Fruit fly (Drosophila melanogaster) whole organism, embryonic: ENCODE results near the gene alphaTub84D.
A peak's percentile ranks its signal among the peaks of the same experiment; 100 is the strongest.

Experiments
- CG10147 ChIP-seq: fragments of 200-800 bp; sonication (Bioruptor generic); optimal IDR thresholded peaks from 2 replicates; lab custom pipeline; 2019; ENCODE audit warnings: missing biosample characterization, mild to moderate bottlenecking, missing genetic modification characterization, moderate library complexity
- CG10565 ChIP-seq: fragments of 200-800 bp; sonication (Bioruptor generic); optimal IDR thresholded peaks from 3 replicates; lab custom pipeline; 2016; ENCODE audit warnings: missing biosample characterization, mild to moderate bottlenecking, missing genetic modification characterization
- CG11560 ChIP-seq: fragments of 200-800 bp; sonication (Bioruptor generic); IDR thresholded peaks from 3 replicates; pipeline ENCODE4 v1.3.6; 2022; ENCODE audit warnings: missing biosample characterization, missing genetic modification characterization
- CG15601 ChIP-seq: fragments of 200-800 bp; sonication (Bioruptor generic); optimal IDR thresholded peaks from 3 replicates; lab custom pipeline; 2019; ENCODE audit warnings: missing biosample characterization, mild to moderate bottlenecking, missing genetic modification characterization, moderate library complexity
- CG1832 ChIP-seq: fragments of 200-800 bp; sonication (Bioruptor generic); optimal IDR thresholded peaks from 2 replicates; lab custom pipeline; 2017; ENCODE audit warnings: missing biosample characterization, mild to moderate bottlenecking, missing genetic modification characterization, inconsistent platforms
- CG2116 ChIP-seq: fragments of 200-800 bp; sonication (Bioruptor generic); optimal IDR thresholded peaks from 3 replicates; lab custom pipeline; 2018; ENCODE audit warnings: missing biosample characterization, mild to moderate bottlenecking, missing genetic modification characterization
- CG2129 ChIP-seq: fragments of 200-800 bp; sonication (Bioruptor generic); IDR thresholded peaks from 2 replicates; pipeline ENCODE4 v1.3.6; 2022; ENCODE audit warnings: missing biosample characterization, missing genetic modification characterization; ENCODE audit not compliant: partially characterized antibody
- CG3407 ChIP-seq: fragments of 200-800 bp; sonication (Bioruptor generic); optimal IDR thresholded peaks from 2 replicates; lab custom pipeline; 2018; ENCODE audit warnings: missing biosample characterization, mild to moderate bottlenecking, missing genetic modification characterization
- CG34422 ChIP-seq: fragments of 200-800 bp; sonication (Bioruptor generic); IDR thresholded peaks from 3 replicates; pipeline ENCODE4 v1.3.6; 2022; ENCODE audit warnings: missing biosample characterization, missing genetic modification characterization
- CG4360 ChIP-seq: fragments of 200-800 bp; sonication (Bioruptor generic); IDR thresholded peaks from 2 replicates; pipeline ENCODE4 v1.3.6; 2022; ENCODE audit warnings: missing biosample characterization, missing genetic modification characterization
- CG43689 ChIP-seq: fragments of 200-800 bp; sonication (Bioruptor generic); IDR thresholded peaks from 2 replicates; pipeline ENCODE4 v1.3.6; 2022; ENCODE audit warnings: missing biosample characterization, missing genetic modification characterization
- CG5245 ChIP-seq: fragments of 200-800 bp; sonication (Bioruptor generic); optimal IDR thresholded peaks from 3 replicates; lab custom pipeline; 2016; ENCODE audit warnings: missing biosample characterization, missing genetic modification characterization
- CG6254 ChIP-seq: fragments of 200-800 bp; sonication (Bioruptor generic); optimal IDR thresholded peaks from 3 replicates; lab custom pipeline; 2017; ENCODE audit warnings: mild to moderate bottlenecking, missing biosample characterization, missing genetic modification reagents, missing genetic modification characterization
- CG6683 ChIP-seq: fragments of 200-800 bp; sonication (Bioruptor generic); optimal IDR thresholded peaks from 2 replicates; lab custom pipeline; 2017; ENCODE audit warnings: missing biosample characterization, mild to moderate bottlenecking, missing genetic modification characterization, missing genetic modification reagents
- CG6765 ChIP-seq: fragments of 200-800 bp; sonication (Bioruptor generic); optimal IDR thresholded peaks from 3 replicates; lab custom pipeline; 2017; ENCODE audit warnings: missing biosample characterization, mild to moderate bottlenecking, missing genetic modification characterization
- CG8924 ChIP-seq: fragments of 200-800 bp; optimal IDR thresholded peaks from 3 replicates; lab custom pipeline; 2019; ENCODE audit warnings: missing biosample characterization, mild to moderate bottlenecking, missing genetic modification characterization, moderate library complexity
- CG9215 ChIP-seq: fragments of 200-800 bp; sonication (Bioruptor generic); IDR thresholded peaks from 2 replicates; pipeline ENCODE4 v1.3.6; 2022; ENCODE audit warnings: missing biosample characterization, missing genetic modification characterization
- Camta ChIP-seq: fragments of 200-800 bp; sonication (Bioruptor generic); optimal IDR thresholded peaks from 2 replicates; lab custom pipeline; 2016; ENCODE audit warnings: missing biosample characterization, missing genetic modification characterization
- CrebB ChIP-seq: fragments of 200-800 bp; sonication (Bioruptor generic); optimal IDR thresholded peaks from 3 replicates; lab custom pipeline; 2018; ENCODE audit warnings: missing biosample characterization, mild to moderate bottlenecking, missing genetic modification characterization
- D19A ChIP-seq: fragments of 200-800 bp; optimal IDR thresholded peaks from 3 replicates; lab custom pipeline; 2019; ENCODE audit warnings: missing biosample characterization, mild to moderate bottlenecking, missing genetic modification characterization, moderate library complexity
- D19B ChIP-seq: fragments of 200-800 bp; sonication (Bioruptor generic); optimal IDR thresholded peaks from 2 replicates; lab custom pipeline; 2017; ENCODE audit warnings: missing biosample characterization, mild to moderate bottlenecking, missing genetic modification characterization
- Dbx ChIP-seq: fragments of 200-800 bp; sonication (Bioruptor generic); IDR thresholded peaks from 3 replicates; pipeline ENCODE4 v1.3.6; 2022; ENCODE audit warnings: missing biosample characterization, missing genetic modification characterization
- Fer1 ChIP-seq: fragments of 200-800 bp; sonication (Bioruptor generic); optimal IDR thresholded peaks from 2 replicates; lab custom pipeline; 2017; ENCODE audit warnings: missing biosample characterization, mild to moderate bottlenecking, missing genetic modification characterization
- HLH3B ChIP-seq: fragments of 200-800 bp; sonication (Bioruptor generic); IDR thresholded peaks from 2 replicates; pipeline ENCODE4 v1.3.6; 2022; ENCODE audit warnings: missing biosample characterization, missing genetic modification characterization
- HLH54F ChIP-seq: fragments of 200-800 bp; sonication (Bioruptor generic); optimal IDR thresholded peaks from 3 replicates; lab custom pipeline; 2016; ENCODE audit warnings: missing biosample characterization, missing genetic modification characterization
- HmgZ ChIP-seq: fragments of 200-800 bp; sonication (Bioruptor generic); optimal IDR thresholded peaks from 2 replicates; lab custom pipeline; 2018; ENCODE audit warnings: missing biosample characterization, mild to moderate bottlenecking, missing genetic modification characterization
- Mes4 ChIP-seq: fragments of 200-800 bp; sonication (Bioruptor generic); optimal IDR thresholded peaks from 2 replicates; lab custom pipeline; 2016; ENCODE audit warnings: missing biosample characterization, missing genetic modification characterization
- Oaz ChIP-seq: fragments of 200-800 bp; sonication (Bioruptor generic); IDR thresholded peaks from 2 replicates; pipeline ENCODE4 v1.3.6; 2022; ENCODE audit warnings: missing biosample characterization, missing genetic modification characterization
- Opbp ChIP-seq: fragments of 200-800 bp; sonication (Bioruptor generic); IDR thresholded peaks from 3 replicates; pipeline ENCODE4 v1.3.6; 2022; ENCODE audit warnings: missing biosample characterization, missing genetic modification characterization; ENCODE audit not compliant: partially characterized antibody
- Poxn ChIP-seq: fragments of 200-800 bp; sonication (Bioruptor generic); IDR thresholded peaks from 2 replicates; pipeline ENCODE4 v1.3.6; 2022; ENCODE audit warnings: missing biosample characterization, missing genetic modification characterization
- Scr ChIP-seq: fragments of 200-800 bp; sonication (Bioruptor generic); IDR thresholded peaks from 2 replicates; pipeline ENCODE4 v1.3.6; 2022; ENCODE audit warnings: missing biosample characterization, missing genetic modification characterization; ENCODE audit not compliant: partially characterized antibody
- Usf ChIP-seq: fragments of 200-800 bp; sonication (Bioruptor generic); optimal IDR thresholded peaks from 2 replicates; lab custom pipeline; 2017; ENCODE audit warnings: missing genotype, missing biosample characterization, missing genetic modification characterization
- YL-1 ChIP-seq: fragments of 200-800 bp; sonication (Bioruptor generic); optimal IDR thresholded peaks from 3 replicates; lab custom pipeline; 2017; ENCODE audit warnings: missing biosample characterization, mild to moderate bottlenecking, missing genetic modification characterization
- amos ChIP-seq: fragments of 200-800 bp; sonication (Bioruptor generic); IDR thresholded peaks from 2 replicates; pipeline ENCODE4 v1.3.6; 2022; ENCODE audit warnings: missing biosample characterization, missing genetic modification characterization; ENCODE audit not compliant: partially characterized antibody
- ase ChIP-seq: fragments of 200-800 bp; sonication (Bioruptor generic); IDR thresholded peaks from 3 replicates; pipeline ENCODE4 v1.3.6; 2022; ENCODE audit warnings: missing biosample characterization, missing genetic modification characterization
- chinmo ChIP-seq: fragments of 200-800 bp; sonication (Bioruptor generic); IDR thresholded peaks from 4 replicates; pipeline ENCODE4 v1.3.6; 2022; ENCODE audit warnings: missing biosample characterization, missing genetic modification characterization; ENCODE audit not compliant: partially characterized antibody
- dysf ChIP-seq: fragments of 200-800 bp; sonication (Bioruptor generic); IDR thresholded peaks from 3 replicates; pipeline ENCODE4 v1.3.6; 2022; ENCODE audit warnings: missing biosample characterization, missing genetic modification characterization
- exex ChIP-seq: fragments of 200-800 bp; sonication (Bioruptor generic); optimal IDR thresholded peaks from 4 replicates; lab custom pipeline; 2018; ENCODE audit warnings: missing biosample characterization, mild to moderate bottlenecking, missing genetic modification characterization, moderate library complexity
- fd102C ChIP-seq: fragments of 200-800 bp; sonication (Bioruptor generic); optimal IDR thresholded peaks from 2 replicates; lab custom pipeline; 2018; ENCODE audit warnings: missing biosample characterization, mild to moderate bottlenecking, missing genetic modification characterization, moderate library complexity
- fd96Cb ChIP-seq: fragments of 200-800 bp; sonication (Bioruptor generic); optimal IDR thresholded peaks from 2 replicates; lab custom pipeline; 2018; ENCODE audit warnings: missing biosample characterization, mild to moderate bottlenecking, missing genetic modification characterization, moderate library complexity
- knrl ChIP-seq: fragments of 200-800 bp; sonication (Bioruptor generic); IDR thresholded peaks from 3 replicates; pipeline ENCODE4 v1.3.6; 2022; ENCODE audit warnings: missing biosample characterization, missing genetic modification characterization; ENCODE audit not compliant: partially characterized antibody
- pho ChIP-seq: fragments of 200-800 bp; sonication (Bioruptor generic); optimal IDR thresholded peaks from 2 replicates; lab custom pipeline; 2016; ENCODE audit warnings: missing biosample characterization, missing genetic modification characterization
- prd ChIP-seq, 3 experiments: fragments of >200 bp in 2 of 3; fragments of 200-800 bp in 1 of 3; sonication (Bioruptor generic) in 1 of 3; optimal IDR thresholded peaks in 2 of 3; IDR thresholded peaks in 1 of 3; 2 replicates in 2 of 3; 3 replicates in 1 of 3; pipeline versions ENCODE4 v1.3.6 to Lab custom; 2017 to 2022; ENCODE audit warnings: missing biosample characterization in 1 of 3, missing genetic modification characterization in 1 of 3
- shn ChIP-seq: fragments of 200-800 bp; sonication (Bioruptor generic); optimal IDR thresholded peaks from 3 replicates; lab custom pipeline; 2016; ENCODE audit warnings: missing biosample characterization, missing genetic modification characterization
- sna ChIP-seq: fragments of 200-800 bp; sonication (Bioruptor generic); IDR thresholded peaks from 2 replicates; pipeline ENCODE4 v1.3.6; 2022; ENCODE audit warnings: missing biosample characterization, missing genetic modification characterization; ENCODE audit not compliant: partially characterized antibody
- sr ChIP-seq: fragments of 200-800 bp; sonication (Bioruptor generic); IDR thresholded peaks from 3 replicates; pipeline ENCODE4 v1.3.6; 2022; ENCODE audit warnings: missing biosample characterization, missing genetic modification characterization
- vfl ChIP-seq: fragments of 200-800 bp; sonication (Bioruptor generic); optimal IDR thresholded peaks from 2 replicates; lab custom pipeline; 2016; ENCODE audit warnings: missing biosample characterization, missing genetic modification characterization
- zen ChIP-seq: fragments of 200-800 bp; sonication (Bioruptor generic); optimal IDR thresholded peaks from 3 replicates; lab custom pipeline; 2018; ENCODE audit warnings: missing biosample characterization, mild to moderate bottlenecking, missing genetic modification characterization, moderate library complexity

alphaTub84D gene

DNA sequence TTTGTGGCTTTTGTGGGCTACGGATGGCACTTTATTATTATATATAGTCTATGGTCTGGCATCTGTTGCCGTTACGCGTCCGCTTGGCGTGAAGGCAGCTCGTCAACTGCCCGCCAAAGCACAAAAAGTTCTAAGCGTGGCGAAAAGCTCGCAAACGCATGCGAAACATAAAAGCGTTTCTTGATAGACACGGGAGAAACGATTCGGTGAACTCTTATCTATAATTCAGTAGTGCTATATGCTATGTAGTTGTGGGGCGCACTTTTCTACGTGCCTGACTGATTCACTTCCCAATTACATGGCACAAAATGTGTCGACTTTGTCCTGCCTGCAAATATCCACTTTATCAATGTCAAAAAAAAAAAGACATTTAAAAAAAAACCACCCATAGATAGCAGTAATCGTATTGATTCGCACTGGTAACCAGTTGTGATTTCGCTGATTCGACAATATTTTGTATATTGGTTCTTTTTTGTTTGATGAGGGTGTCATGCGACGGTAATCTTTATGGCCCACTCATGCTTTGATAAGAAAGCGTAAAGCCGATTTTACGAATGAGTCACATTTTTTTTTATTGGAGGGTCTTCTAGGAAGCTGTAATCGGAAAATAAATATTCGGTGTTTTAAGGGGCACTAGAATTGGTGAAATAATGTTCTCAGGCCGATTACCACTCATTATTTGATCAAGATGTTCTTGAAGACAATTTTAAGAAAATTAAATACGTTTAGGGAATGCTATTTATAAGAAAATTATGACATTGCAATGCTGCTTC lies 25.4 kb upstream of the alphaTub84D start, which contains the start of gene alpha-Est9 (continued):
- no peak for TF ChIP-seq HLH3B (GFP tag; lab: Robert Waterston, UW)
- TF ChIP-seq Usf (GFP tag; lab: Kevin White, UChicago) = no peak
- peak; percentile 65; the same call in 2 of the 3 replicates for TF ChIP-seq Dbx (GFP tag; lab: Robert Waterston, UW)
- TF ChIP-seq Fer1 (GFP tag; lab: Kevin White, UChicago) = peak; percentile 45
- no peak for TF ChIP-seq Scr
- TF ChIP-seq CG6254 = no peak
- no peak for TF ChIP-seq CG43689 (GFP tag; lab: Robert Waterston, UW)
- TF ChIP-seq CG8924 (tag; lab: Kevin White, UChicago) = no peak
- TF ChIP-seq CG34422 = no peak
- no peak for TF ChIP-seq CG6683 (GFP tag; lab: Kevin White, UChicago)
- TF ChIP-seq Mes4 (GFP tag; lab: Kevin White, UChicago) = no peak
- TF ChIP-seq prd (optimal IDR thresholded peaks at IDR 0.05; lab: Kevin White, UChicago) = no peak
- TF ChIP-seq prd (GFP tag; IDR thresholded peaks at IDR 0.05; lab: Robert Waterston, UW) = no peak
- no peak for TF ChIP-seq ase (GFP tag; lab: Robert Waterston, UW)
- no peak for TF ChIP-seq Opbp
- no peak for TF ChIP-seq sr (GFP tag; lab: Robert Waterston, UW)
- TF ChIP-seq Poxn (GFP tag; lab: Robert Waterston, UW) = no peak
- TF ChIP-seq pho (GFP tag; lab: Kevin White, UChicago) = no peak
- no peak for TF ChIP-seq vfl (GFP tag; lab: Kevin White, UChicago)
- no peak for TF ChIP-seq fd96Cb (tag; lab: Kevin White, UChicago)
- TF ChIP-seq CG10565 (GFP tag; lab: Kevin White, UChicago) = no peak
- TF ChIP-seq dysf (GFP tag; lab: Robert Waterston, UW) = peak; percentile 25; the same call in 1 of the 3 replicates
- no peak for TF ChIP-seq Oaz (GFP tag; lab: Robert Waterston, UW)
- no peak for TF ChIP-seq CG9215
- no peak for TF ChIP-seq YL-1
- TF ChIP-seq fd102C = no peak
- peak; percentile 87; the same call in 3 of the 4 replicates for TF ChIP-seq chinmo
- TF ChIP-seq CrebB = peak; percentile 2
- TF ChIP-seq D19B = no peak
- TF ChIP-seq CG3407 (GFP tag; lab: Kevin White, UChicago) = no peak
- TF ChIP-seq CG4360 (GFP tag; lab: Robert Waterston, UW) = no peak
- peak; percentile 96 for TF ChIP-seq exex (tag; lab: Kevin White, UChicago)
- no peak for TF ChIP-seq CG2129 (GFP tag; lab: Robert Waterston, UW)
- TF ChIP-seq CG2116 = no peak
- TF ChIP-seq HmgZ (tag; lab: Kevin White, UChicago) = peak; percentile 11
- no peak for TF ChIP-seq Camta (GFP tag; lab: Kevin White, UChicago)
- TF ChIP-seq HLH54F = no peak
- no peak for TF ChIP-seq CG1832
- no peak for TF ChIP-seq CG5245 (GFP tag; lab: Kevin White, UChicago)
- TF ChIP-seq CG15601 (tag; lab: Kevin White, UChicago) = no peak
- no peak for TF ChIP-seq CG6765
- TF ChIP-seq knrl (GFP tag; lab: Robert Waterston, UW) = no peak
- TF ChIP-seq amos (GFP tag; lab: Robert Waterston, UW) = no peak; the same call in 1 of the 2 replicates
- no peak for TF ChIP-seq CG11560
- no peak for TF ChIP-seq CG10147
- no peak for TF ChIP-seq shn (GFP tag; lab: Kevin White, UChicago)
- no peak for TF ChIP-seq zen (tag; lab: Kevin White, UChicago)
- TF ChIP-seq D19A (tag; lab: Kevin White, UChicago) = no peak
- no peak for TF ChIP-seq sna (GFP tag; lab: Robert Waterston, UW)
